Fruit fly (Drosophila melanogaster) whole organism, embryonic: ENCODE data around the gene htk.

ENCODE experiments used
- CG10462 ChIP-seq: fragments of 200-800 bp; sonication (Bioruptor generic); optimal IDR thresholded peaks from 2 replicates; lab custom pipeline; 2016; ENCODE audit warnings: missing biosample characterization, missing genetic modification characterization
- CG10979 ChIP-seq: fragments of 200-800 bp; sonication (Bioruptor generic); optimal IDR thresholded peaks from 2 replicates; lab custom pipeline; 2018; ENCODE audit warnings: missing biosample characterization, mild to moderate bottlenecking, missing genetic modification characterization, moderate library complexity
- CG1233 ChIP-seq: fragments of 200-800 bp; sonication (Bioruptor generic); optimal IDR thresholded peaks from 4 replicates; lab custom pipeline; 2018; ENCODE audit warnings: missing biosample characterization, mild to moderate bottlenecking, missing genetic modification characterization
- CG15514 ChIP-seq: fragments of 200-800 bp; sonication (Bioruptor generic); optimal IDR thresholded peaks from 3 replicates; lab custom pipeline; 2017; ENCODE audit warnings: missing biosample characterization, missing genetic modification characterization, mild to moderate bottlenecking, moderate library complexity, missing genetic modification reagents
- CG1647 ChIP-seq: fragments of 200-800 bp; sonication (Bioruptor generic); optimal IDR thresholded peaks from 3 replicates; lab custom pipeline; 2016; ENCODE audit warnings: missing biosample characterization, missing genetic modification characterization
- CG33557 ChIP-seq: fragments of 200-800 bp; sonication (Bioruptor generic); optimal IDR thresholded peaks from 2 replicates; lab custom pipeline; 2019; ENCODE audit warnings: missing biosample characterization, mild to moderate bottlenecking, missing genetic modification characterization, moderate library complexity
- CG34224 ChIP-seq: fragments of 200-800 bp; sonication (Bioruptor generic); IDR thresholded peaks from 3 replicates; pipeline ENCODE4 v1.3.6; 2022; ENCODE audit warnings: missing biosample characterization, missing genetic modification characterization; ENCODE audit not compliant: partially characterized antibody
- CG4360 ChIP-seq: fragments of 200-800 bp; sonication (Bioruptor generic); IDR thresholded peaks from 2 replicates; pipeline ENCODE4 v1.3.6; 2022; ENCODE audit warnings: missing biosample characterization, missing genetic modification characterization
- CG6175 ChIP-seq: fragments of 200-800 bp; sonication (Bioruptor generic); IDR thresholded peaks from 3 replicates; pipeline ENCODE4 v1.3.6; 2022; ENCODE audit warnings: missing biosample characterization, missing genetic modification characterization
- CG6791 ChIP-seq: fragments of 200-800 bp; sonication (Bioruptor generic); IDR thresholded peaks from 3 replicates; pipeline ENCODE4 v1.3.6; 2022; ENCODE audit warnings: missing biosample characterization, missing genetic modification characterization; ENCODE audit not compliant: partially characterized antibody
- CG7745 ChIP-seq: fragments of 200-800 bp; sonication (Bioruptor generic); optimal IDR thresholded peaks from 2 replicates; lab custom pipeline; 2018; ENCODE audit warnings: missing biosample characterization, mild to moderate bottlenecking, missing genetic modification characterization, moderate library complexity
- CG7786 ChIP-seq: fragments of 200-800 bp; sonication (Bioruptor generic); optimal IDR thresholded peaks from 2 replicates; lab custom pipeline; 2016; ENCODE audit warnings: missing biosample characterization, missing genetic modification characterization
- CG7987 ChIP-seq: fragments of 200-800 bp; sonication (Bioruptor generic); optimal IDR thresholded peaks from 2 replicates; lab custom pipeline; 2018; ENCODE audit warnings: missing biosample characterization, mild to moderate bottlenecking, missing genetic modification characterization, moderate library complexity
- CG8944 ChIP-seq: fragments of 200-800 bp; sonication (Bioruptor generic); optimal IDR thresholded peaks from 3 replicates; lab custom pipeline; 2016; ENCODE audit warnings: missing biosample characterization, missing genetic modification characterization
- CoRest ChIP-seq: fragments of 200-800 bp; sonication (Bioruptor generic); optimal IDR thresholded peaks from 3 replicates; lab custom pipeline; 2018; ENCODE audit warnings: missing biosample characterization, mild to moderate bottlenecking, missing genetic modification characterization, moderate library complexity
- CrebB ChIP-seq: fragments of 200-800 bp; sonication (Bioruptor generic); optimal IDR thresholded peaks from 3 replicates; lab custom pipeline; 2018; ENCODE audit warnings: missing biosample characterization, mild to moderate bottlenecking, missing genetic modification characterization
- Dek ChIP-seq: fragments of 200-800 bp; sonication (Bioruptor generic); optimal IDR thresholded peaks from 3 replicates; lab custom pipeline; 2019; ENCODE audit warnings: missing biosample characterization, mild to moderate bottlenecking, missing genetic modification characterization, moderate library complexity
- Eip74EF ChIP-seq, 2 experiments: fragments of 200-800 bp in 1 of 2; fragments of >200 bp in 1 of 2; sonication (Bioruptor generic) in 1 of 2; optimal IDR thresholded peaks; 2 replicates each; lab custom pipeline; 2017 to 2019; ENCODE audit warnings: missing biosample characterization in 2 of 2, missing genetic modification characterization in 2 of 2, mild to moderate bottlenecking in 1 of 2, moderate library complexity in 1 of 2
- Ets97D ChIP-seq: fragments of 200-800 bp; sonication (Bioruptor generic); optimal IDR thresholded peaks from 3 replicates; lab custom pipeline; 2016; ENCODE audit warnings: missing biosample characterization, missing genetic modification characterization
- HLHmδ ChIP-seq: fragments of 200-800 bp; sonication (Bioruptor generic); optimal IDR thresholded peaks from 2 replicates; lab custom pipeline; 2018; ENCODE audit warnings: missing biosample characterization, mild to moderate bottlenecking, missing genetic modification characterization, moderate library complexity
- Lhr ChIP-seq: fragments of 200-800 bp; sonication (Bioruptor generic); optimal IDR thresholded peaks from 3 replicates; lab custom pipeline; 2017; ENCODE audit warnings: mild to moderate bottlenecking, missing biosample characterization, missing genetic modification reagents, missing genetic modification characterization
- Lim3 ChIP-seq: fragments of 200-800 bp; sonication (Bioruptor generic); IDR thresholded peaks from 2 replicates; pipeline ENCODE4 v1.3.6; 2022; ENCODE audit warnings: missing biosample characterization, missing genetic modification characterization
- Oli ChIP-seq: fragments of 200-800 bp; sonication (Bioruptor generic); optimal IDR thresholded peaks from 2 replicates; lab custom pipeline; 2018; ENCODE audit warnings: missing biosample characterization, mild to moderate bottlenecking, missing genetic modification characterization, moderate library complexity
- Optix ChIP-seq: fragments of 200-800 bp; sonication (Bioruptor generic); IDR thresholded peaks from 3 replicates; pipeline ENCODE4 v1.3.6; 2022; ENCODE audit warnings: missing biosample characterization, missing genetic modification characterization
- Six4 ChIP-seq: fragments of 200-800 bp; sonication (Bioruptor generic); optimal IDR thresholded peaks from 2 replicates; lab custom pipeline; 2016; ENCODE audit warnings: missing biosample characterization, missing genetic modification characterization
- Ssrp ChIP-seq: fragments of 200-800 bp; sonication (Bioruptor generic); optimal IDR thresholded peaks from 2 replicates; lab custom pipeline; 2018; ENCODE audit warnings: missing biosample characterization, mild to moderate bottlenecking, missing genetic modification characterization, moderate library complexity
- Stat92E ChIP-seq, 3 experiments: fragments of >200 bp in 2 of 3; fragments of 200-800 bp in 1 of 3; sonication (Bioruptor generic) in 1 of 3; optimal IDR thresholded peaks; 2 replicates each; lab custom pipeline; 2017 to 2019; ENCODE audit warnings: missing biosample characterization in 3 of 3, missing genetic modification characterization in 3 of 3, mild to moderate bottlenecking in 1 of 3, moderate library complexity in 1 of 3
- YL-1 ChIP-seq: fragments of 200-800 bp; sonication (Bioruptor generic); optimal IDR thresholded peaks from 3 replicates; lab custom pipeline; 2017; ENCODE audit warnings: missing biosample characterization, mild to moderate bottlenecking, missing genetic modification characterization
- ato ChIP-seq: fragments of 200-800 bp; sonication (Bioruptor generic); IDR thresholded peaks from 2 replicates; pipeline ENCODE4 v1.3.6; 2022; ENCODE audit warnings: missing biosample characterization, missing genetic modification characterization; ENCODE audit not compliant: partially characterized antibody
- croc ChIP-seq: fragments of 200-800 bp; sonication (Bioruptor generic); conservative IDR thresholded peaks from 3 replicates; pipeline ENCODE4 v1.3.6; 2022; ENCODE audit warnings: missing biosample characterization, missing genetic modification characterization
- cwo ChIP-seq: fragments of 200-800 bp; sonication (Bioruptor generic); optimal IDR thresholded peaks from 3 replicates; lab custom pipeline; 2017; ENCODE audit warnings: missing biosample characterization, missing genetic modification characterization, mild to moderate bottlenecking, moderate library complexity, missing genetic modification reagents
- danr ChIP-seq: fragments of 200-800 bp; sonication (Bioruptor generic); IDR thresholded peaks from 2 replicates; pipeline ENCODE4 v1.3.6; 2022; ENCODE audit warnings: missing biosample characterization, missing genetic modification characterization
- esg ChIP-seq: fragments of 200-800 bp; sonication (Bioruptor generic); conservative IDR thresholded peaks from 2 replicates; pipeline ENCODE4 v1.3.6; 2022; ENCODE audit warnings: missing biosample characterization, missing genetic modification characterization
- insv ChIP-seq, 2 experiments: fragments of 200-800 bp; sonication (Bioruptor generic); optimal IDR thresholded peaks; 3 replicates each; lab custom pipeline; 2016 to 2018; ENCODE audit warnings: missing biosample characterization in 2 of 2, missing genetic modification characterization in 2 of 2
- kni ChIP-seq: fragments of 200-800 bp; sonication (Bioruptor generic); optimal IDR thresholded peaks from 3 replicates; lab custom pipeline; 2017; ENCODE audit warnings: mild to moderate bottlenecking, missing biosample characterization, missing genetic modification reagents, missing genetic modification characterization
- mirr ChIP-seq: fragments of 200-800 bp; sonication (Bioruptor generic); optimal IDR thresholded peaks from 3 replicates; lab custom pipeline; 2018; ENCODE audit warnings: missing biosample characterization, mild to moderate bottlenecking, missing genetic modification characterization
- nerfin-1 ChIP-seq: fragments of 200-800 bp; sonication (Bioruptor generic); optimal IDR thresholded peaks from 3 replicates; lab custom pipeline; 2019; ENCODE audit warnings: missing biosample characterization, mild to moderate bottlenecking, missing genetic modification characterization, moderate library complexity
- odd ChIP-seq: fragments of 200-800 bp; sonication (Bioruptor generic); optimal IDR thresholded peaks from 2 replicates; lab custom pipeline; 2017; ENCODE audit warnings: missing biosample characterization, mild to moderate bottlenecking, missing genetic modification characterization
- pfk ChIP-seq: fragments of 200-800 bp; sonication (Bioruptor generic); optimal IDR thresholded peaks from 2 replicates; lab custom pipeline; 2018; ENCODE audit warnings: missing biosample characterization, mild to moderate bottlenecking, missing genetic modification characterization, moderate library complexity
- pum ChIP-seq: fragments of 200-800 bp; sonication (Bioruptor generic); optimal IDR thresholded peaks from 2 replicates; lab custom pipeline; 2016; ENCODE audit warnings: missing biosample characterization, missing genetic modification characterization
- ranshi ChIP-seq: fragments of 200-800 bp; sonication (Bioruptor generic); IDR thresholded peaks from 2 replicates; pipeline ENCODE4 v1.3.6; 2022; ENCODE audit warnings: missing biosample characterization, missing genetic modification characterization
- sens ChIP-seq: fragments of 200-800 bp; sonication (Bioruptor generic); peaks from one replicate; lab custom pipeline; 2016; ENCODE audit warnings: missing biosample characterization, missing genetic modification characterization
- shn ChIP-seq: fragments of 200-800 bp; sonication (Bioruptor generic); optimal IDR thresholded peaks from 3 replicates; lab custom pipeline; 2016; ENCODE audit warnings: missing biosample characterization, missing genetic modification characterization
- so ChIP-seq: fragments of 200-800 bp; sonication (Bioruptor generic); IDR thresholded peaks from 3 replicates; pipeline ENCODE4 v1.3.6; 2022; ENCODE audit warnings: missing biosample characterization, missing genetic modification characterization
- ssp ChIP-seq: fragments of 200-800 bp; sonication (Bioruptor generic); IDR thresholded peaks from 2 replicates; pipeline ENCODE4 v1.3.6; 2022; ENCODE audit warnings: missing biosample characterization, missing genetic modification characterization
- stc ChIP-seq: fragments of 200-800 bp; sonication (Bioruptor generic); IDR thresholded peaks from 2 replicates; pipeline ENCODE4 v1.3.6; 2022; ENCODE audit warnings: missing biosample characterization, missing genetic modification characterization
- tna ChIP-seq: fragments of 200-800 bp; sonication (Bioruptor generic); IDR thresholded peaks from 2 replicates; pipeline ENCODE4 v1.3.6; 2022; ENCODE audit warnings: missing biosample characterization, missing genetic modification characterization; ENCODE audit not compliant: partially characterized antibody
- ttk ChIP-seq: fragments of 200-800 bp; sonication (Bioruptor generic); IDR thresholded peaks from 2 replicates; pipeline ENCODE4 v2.1.2; 2022; ENCODE audit warnings: missing biosample characterization, missing genetic modification characterization
- tx ChIP-seq: fragments of 200-800 bp; sonication (Bioruptor generic); optimal IDR thresholded peaks from 2 replicates; lab custom pipeline; 2016; ENCODE audit warnings: missing biosample characterization, missing genetic modification characterization

The htk gene

DNA sequence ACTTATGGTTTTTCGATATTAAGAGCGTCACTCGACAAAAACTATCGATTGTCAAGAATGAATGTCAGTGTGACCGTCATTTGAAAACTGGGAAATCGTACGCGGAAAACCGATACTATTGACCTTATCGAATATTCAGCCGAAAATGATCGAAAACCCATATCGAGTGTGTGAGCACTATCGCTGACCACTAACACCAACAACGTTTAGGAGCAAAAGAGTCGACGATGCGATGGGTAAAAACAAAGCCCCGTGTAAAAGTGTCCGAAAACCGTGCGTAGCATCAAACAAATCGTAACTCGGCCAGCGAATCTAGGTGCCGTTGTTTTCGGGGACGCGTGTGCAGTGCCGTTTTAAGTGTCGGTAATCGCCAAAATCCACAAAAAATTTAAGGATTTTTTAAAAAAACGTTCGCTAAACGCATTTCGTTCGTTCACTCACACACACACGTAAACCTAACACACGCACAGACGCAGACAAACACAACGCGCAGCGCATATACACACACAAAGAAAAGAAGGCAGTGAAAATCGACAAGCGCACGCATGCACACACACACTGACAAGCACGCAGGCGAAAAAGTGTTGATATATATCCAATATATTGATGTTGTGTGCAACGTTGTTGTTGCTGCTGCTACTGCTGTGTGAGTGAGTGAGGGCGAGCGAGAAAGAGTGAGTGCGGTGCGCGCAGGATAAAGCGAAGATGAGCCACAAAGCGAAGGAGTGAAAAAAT lies 20.5 kb downstream of the htk start, which contains the start of the genes CG7326 and Dora (continued):
- TF ChIP-seq CG7786 (no peak), CG8944 (GFP tag; lab: Kevin White, UChicago) (no peak), ssp (GFP tag; lab: Robert Waterston, UW) (peak; percentile 50), pum (GFP tag; lab: Kevin White, UChicago) (no peak), Optix (GFP tag; lab: Robert Waterston, UW) (no peak), croc (GFP tag; lab: Robert Waterston, UW) (no peak), Ssrp (tag; lab: Kevin White, UChicago) (no peak), Eip74EF (GFP tag; optimal IDR thresholded peaks at IDR 0.05; lab: Kevin White, UChicago) (no peak), stc (GFP tag; lab: Robert Waterston, UW) (no peak), CG33557 (no peak), pfk (GFP tag; lab: Kevin White, UChicago) (no peak), CG7987 (GFP tag; lab: Kevin White, UChicago) (no peak), CG34224 (GFP tag; lab: Robert Waterston, UW) (peak; percentile 94), Six4 (no peak), so (no peak), mirr (no peak), Lhr (GFP tag; lab: Kevin White, UChicago) (peak; percentile 61), Oli (tag; lab: Kevin White, UChicago) (no peak), YL-1 (GFP tag; lab: Kevin White, UChicago) (peak; percentile 85), CG1647 (GFP tag; lab: Kevin White, UChicago) (no peak), esg (GFP tag; lab: Robert Waterston, UW) (no peak), ranshi (GFP tag; lab: Robert Waterston, UW) (no peak), shn (GFP tag; lab: Kevin White, UChicago) (no peak), CG10979 (tag; lab: Kevin White, UChicago) (no peak), tna (peak; percentile 92), CG4360 (GFP tag; lab: Robert Waterston, UW) (peak; percentile 89), CG7745 (tag; lab: Kevin White, UChicago) (no peak), Stat92E (GFP tag; optimal IDR thresholded peaks at IDR 0.05; lab: Kevin White, UChicago) (peak in 1 of 3 experiments; percentile 31), insv (GFP tag; optimal IDR thresholded peaks at IDR 0.05; lab: Kevin White, UChicago) (no peak), CG15514 (GFP tag; lab: Kevin White, UChicago) (peak; percentile 82), danr (GFP tag; lab: Robert Waterston, UW) (no peak), Ets97D (peak; percentile 61), CG10462 (GFP tag; lab: Kevin White, UChicago) (no peak), CrebB (no peak), CG1233 (GFP tag; lab: Kevin White, UChicago) (no peak), kni (peak; percentile 30), CG6175 (GFP tag; lab: Robert Waterston, UW) (no peak), odd (GFP tag; lab: Kevin White, UChicago) (no peak), CoRest (tag; lab: Kevin White, UChicago) (no peak), Lim3 (GFP tag; lab: Robert Waterston, UW) (no peak), ato (GFP tag; lab: Robert Waterston, UW) (peak; percentile 94), Dek (tag; lab: Kevin White, UChicago) (no peak), tx (GFP tag; lab: Kevin White, UChicago) (no peak), nerfin-1 (tag; lab: Kevin White, UChicago) (no peak), HLHmδ (GFP tag; lab: Kevin White, UChicago) (no peak), sens (GFP tag; lab: Kevin White, UChicago) (peak; percentile 37), cwo (GFP tag; lab: Kevin White, UChicago) (no peak), ttk (GFP tag; lab: Robert Waterston, UW) (no peak), CG6791 (GFP tag; lab: Robert Waterston, UW) (peak; percentile 94)
